Fruit fly (Drosophila melanogaster): ENCODE results near the gene Mkp.

Gene Mkp

DNA sequence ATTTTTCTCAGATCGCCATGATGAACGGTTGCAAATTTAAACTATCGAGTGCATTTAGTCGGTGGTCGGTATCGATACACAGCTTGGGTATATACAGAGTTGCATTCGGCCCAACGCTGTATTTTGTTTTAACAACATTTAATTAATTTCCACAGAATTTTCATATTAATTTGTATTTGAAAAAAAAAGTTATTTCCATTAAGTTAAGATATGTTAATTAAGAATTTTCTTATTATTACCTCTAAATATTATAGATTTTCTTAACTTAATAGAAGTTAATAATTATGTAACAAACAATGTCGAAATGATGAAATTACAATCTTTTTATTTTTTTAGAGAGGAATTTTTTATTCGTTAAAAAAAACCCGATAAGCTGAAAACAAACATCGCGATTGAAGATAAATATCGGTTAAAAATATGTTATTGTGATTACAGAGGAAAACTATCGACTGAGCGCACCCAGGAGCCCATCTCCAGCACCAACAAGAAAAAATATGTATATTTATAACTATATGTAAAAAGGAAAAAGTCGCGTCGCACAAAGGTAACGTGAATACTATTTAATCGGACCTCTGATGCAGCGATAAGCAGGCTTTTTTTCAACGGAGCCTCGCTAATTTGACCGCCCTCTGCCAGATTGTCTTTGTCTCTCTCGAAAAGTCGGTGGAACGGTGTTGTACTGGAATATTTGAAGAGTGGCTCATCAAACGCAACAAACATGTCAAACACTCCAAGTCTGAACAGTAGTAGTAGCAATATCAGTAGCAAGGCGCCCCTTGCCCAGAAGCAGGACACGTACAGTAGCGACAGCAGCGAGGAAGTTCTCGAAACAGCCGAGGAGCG lies 15.6 kb upstream of the Mkp start, which contains the start of the genes rno and mri (continued):
- TF ChIP-seq CG7839 (tag; optimal IDR thresholded peaks at IDR 0.05) (peak; percentile 81), Atf3 (GFP tag; optimal IDR thresholded peaks at IDR 0.05) (peak; percentile 33), CG43689 (GFP tag; IDR thresholded peaks at IDR 0.05) (no peak), Hand (GFP tag; optimal IDR thresholded peaks at IDR 0.05) (no peak), slbo (GFP tag; IDR thresholded peaks at IDR 0.05) (peak; percentile 78), en (GFP tag; optimal IDR thresholded peaks at IDR 0.05) (no peak), CG6791 (GFP tag; IDR thresholded peaks at IDR 0.05; ENCODE audit: partially characterized antibody) (peak; percentile 92), CG3407 (GFP tag; optimal IDR thresholded peaks at IDR 0.05) (no peak), CG10462 (GFP tag; optimal IDR thresholded peaks at IDR 0.05) (peak; percentile 50), CG6272 (GFP tag; IDR thresholded peaks at IDR 0.05) (peak; percentile 67), sug (tag; optimal IDR thresholded peaks at IDR 0.05) (peak; percentile 73), CG17568 (GFP tag; optimal IDR thresholded peaks at IDR 0.05) (no peak), prd (optimal IDR thresholded peaks at IDR 0.05) (no peak), prd (GFP tag; IDR thresholded peaks at IDR 0.05) (peak; percentile 80), tin (GFP tag; optimal IDR thresholded peaks at IDR 0.05) (peak; percentile 58), CG9876 (GFP tag; optimal IDR thresholded peaks at IDR 0.05) (no peak), otp (GFP tag; IDR thresholded peaks at IDR 0.05) (0 out of 3 replicates have a peak, but pooled peaks have one; percentile 32), CG13424 (tag; optimal IDR thresholded peaks at IDR 0.05) (peak; percentile 83), CG7745 (tag; optimal IDR thresholded peaks at IDR 0.05) (no peak), Ravus (GFP tag; IDR thresholded peaks at IDR 0.05) (peak; percentile 28), CG2116 (GFP tag; optimal IDR thresholded peaks at IDR 0.05) (peak; percentile 99), Dref (GFP tag; IDR thresholded peaks at IDR 0.05) (peak; percentile 83), CG14050 (GFP tag; IDR thresholded peaks at IDR 0.05) (peak; percentile 40; the same call in 1 of the 3 replicates), CG3995 (GFP tag; optimal IDR thresholded peaks at IDR 0.05) (peak; percentile 83), CG32767 (GFP tag; IDR thresholded peaks at IDR 0.05) (peak; percentile 82), H2.0 (GFP tag; IDR thresholded peaks at IDR 0.05) (peak; percentile 73), CG31388 (GFP tag; optimal IDR thresholded peaks at IDR 0.05) (no peak), pho (GFP tag; optimal IDR thresholded peaks at IDR 0.05) (peak; percentile 48), twi (tag; optimal IDR thresholded peaks at IDR 0.05) (peak; percentile 62), CG10267 (tag; optimal IDR thresholded peaks at IDR 0.05) (peak; percentile 76), CG17361 (GFP tag; IDR thresholded peaks at IDR 0.05) (peak; percentile 88), CG12391 (tag; optimal IDR thresholded peaks at IDR 0.05) (peak; percentile 92), CG1603 (tag; optimal IDR thresholded peaks at IDR 0.05) (peak; percentile 57), gro (GFP tag; optimal IDR thresholded peaks at IDR 0.05) (no peak), CrebB (tag; optimal IDR thresholded peaks at IDR 0.05) (peak; percentile 13), CG12744 (GFP tag; optimal IDR thresholded peaks at IDR 0.05) (no peak), HHEX (GFP tag; optimal IDR thresholded peaks at IDR 0.05) (peak; percentile 58), stc (GFP tag; IDR thresholded peaks at IDR 0.05) (peak; percentile 63; the same call in 1 of the 2 replicates), nmo (GFP tag; optimal IDR thresholded peaks at IDR 0.05) (peak; percentile 86), CG7372 (GFP tag; IDR thresholded peaks at IDR 0.05) (peak; percentile 43; the same call in 1 of the 2 replicates), Rfx (GFP tag; IDR thresholded peaks at IDR 0.05) (peak; percentile 68), Nf-YB (GFP tag; optimal IDR thresholded peaks at IDR 0.05) (peak; percentile 13), ci (GFP tag; IDR thresholded peaks at IDR 0.05) (peak; percentile 61; the same call in 2 of the 3 replicates), bbx (GFP tag; IDR thresholded peaks at IDR 0.05; ENCODE audit: partially characterized antibody) (peak; percentile 95), ttk (GFP tag; IDR thresholded peaks at IDR 0.05) (peak; percentile 72), ranshi (GFP tag; IDR thresholded peaks at IDR 0.05) (peak; percentile 83), chif (GFP tag; optimal IDR thresholded peaks at IDR 0.05) (no peak), CG12659 (GFP tag; optimal IDR thresholded peaks at IDR 0.05) (peak; percentile 60), ham (GFP tag; IDR thresholded peaks at IDR 0.05) (no peak)

Measured in whole organism, embryonic.